Worm (Caenorhabditis elegans): ENCODE results near the gene Y43C5B.3.

Y43C5B.3 gene

DNA sequence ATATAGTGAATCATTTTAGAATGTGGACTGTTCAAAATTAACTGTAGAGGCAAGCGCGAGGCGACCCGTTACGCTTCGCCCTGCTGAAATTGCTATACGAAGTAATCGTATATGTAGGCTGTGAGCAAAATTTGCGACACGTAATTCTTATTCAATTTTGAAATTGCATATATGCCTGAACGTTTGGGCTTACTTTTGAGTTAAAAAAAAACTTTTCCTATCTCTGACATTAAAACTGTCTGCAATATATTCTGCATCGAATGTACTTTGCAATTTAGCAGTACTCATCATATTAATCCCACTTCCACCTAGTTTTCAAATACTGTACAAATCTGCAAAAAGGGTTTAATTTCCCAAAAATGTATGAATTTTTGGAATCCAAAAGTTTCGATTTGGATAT is 3.4 kb upstream of the Y43C5B.3 start:
- TF ChIP-seq unc-62 (GFP tag; optimal IDR thresholded peaks at IDR 0.05), result no peak

DNA sequence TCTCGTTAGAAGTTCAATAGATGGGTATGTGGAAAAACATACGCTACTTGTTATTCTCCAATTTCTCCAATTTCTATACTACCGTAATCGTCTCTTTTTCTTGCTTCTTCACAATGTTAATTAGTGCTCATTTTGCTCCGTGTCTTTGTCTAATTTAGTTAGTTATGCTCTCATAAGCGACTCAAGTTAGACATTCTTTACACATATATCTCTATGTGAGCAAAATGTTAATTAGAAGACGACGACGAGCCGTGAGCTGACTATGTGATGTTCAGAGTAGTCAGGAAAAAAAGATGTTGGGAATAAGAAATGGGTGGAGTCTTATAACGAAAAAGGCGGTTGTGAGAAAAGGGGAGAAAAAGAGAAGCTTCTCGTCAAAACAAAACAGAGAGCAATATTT is 2.9 kb upstream of the Y43C5B.3 start:
- no peak for TF ChIP-seq unc-62 (GFP tag; optimal IDR thresholded peaks at IDR 0.05)

DNA sequence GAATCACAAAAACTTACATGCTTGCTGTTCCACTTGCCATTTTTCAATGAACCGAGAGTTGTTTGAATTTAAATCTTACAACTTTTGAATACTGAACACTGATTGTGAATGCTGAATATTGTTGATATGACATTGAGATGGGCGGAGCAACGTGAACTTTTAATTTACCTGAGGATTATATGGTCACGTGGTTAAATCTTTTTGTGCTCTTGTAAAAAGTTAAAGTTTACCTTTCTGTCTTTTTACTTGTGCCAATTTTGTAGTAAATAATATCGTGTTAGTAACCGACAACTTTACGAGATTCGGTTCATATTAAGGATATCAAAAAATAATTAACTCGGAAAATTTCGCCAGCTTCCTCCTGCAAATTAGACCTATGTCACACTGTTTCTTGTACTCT is 1.9 kb downstream of the Y43C5B.3 start, which contains the start of gene Y43C5B.2:
Gene Y43C5B.2 (minus strand): TSS at position 101 of the 400 bp plus-strand sequence.
- TF ChIP-seq unc-62 (GFP tag; optimal IDR thresholded peaks at IDR 0.05), result no peak

DNA sequence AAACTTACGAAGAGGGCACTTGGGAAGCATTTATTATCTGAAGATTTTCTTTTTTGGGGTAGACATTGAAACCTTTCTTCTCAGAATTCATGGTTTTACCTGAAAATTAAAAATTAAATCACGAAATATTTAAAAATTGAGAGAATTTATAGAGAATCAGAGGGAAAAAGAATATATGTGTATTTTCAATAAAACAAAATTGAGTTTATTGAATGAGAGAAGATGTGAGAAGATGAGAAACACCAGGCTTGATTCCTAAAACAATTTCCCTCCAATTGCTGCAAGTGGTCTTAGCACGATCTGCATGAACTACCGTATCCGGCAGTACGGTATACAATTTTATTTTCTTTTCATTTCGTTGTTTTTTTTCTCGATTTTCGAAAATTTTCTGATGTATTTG is 6.7 kb downstream of the Y43C5B.3 start, which contains the start of gene R11A8.1:
Gene R11A8.1 (minus strand): TSS at position 101 of the 400 bp plus-strand sequence.
- TF ChIP-seq unc-62 (GFP tag; optimal IDR thresholded peaks at IDR 0.05), result no peak

DNA sequence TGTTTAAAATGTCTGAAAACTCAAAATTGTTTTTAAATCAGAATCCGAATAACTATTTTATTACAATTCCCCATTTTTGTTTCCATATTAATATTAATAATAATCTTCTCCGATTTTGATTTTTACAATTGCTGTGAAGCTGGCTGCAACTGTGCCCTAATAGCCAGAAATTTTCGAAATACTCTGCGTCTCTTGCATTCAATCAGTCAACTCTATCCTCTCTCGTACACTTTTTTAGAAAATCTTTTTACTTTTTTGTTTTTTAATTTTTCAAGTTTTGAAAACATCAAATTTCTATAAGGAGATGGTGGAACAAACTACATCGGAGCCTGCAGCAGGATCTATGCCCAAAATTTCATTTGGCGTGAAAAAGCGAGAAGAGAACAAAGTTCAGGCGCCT is 7.5 kb downstream of the Y43C5B.3 start, which contains the start of gene gkow-1:
Gene gkow-1 (plus strand): TSS at position 301 of the 400 bp plus-strand sequence.
- TF ChIP-seq unc-62 (GFP tag; optimal IDR thresholded peaks at IDR 0.05), result no peak

DNA sequence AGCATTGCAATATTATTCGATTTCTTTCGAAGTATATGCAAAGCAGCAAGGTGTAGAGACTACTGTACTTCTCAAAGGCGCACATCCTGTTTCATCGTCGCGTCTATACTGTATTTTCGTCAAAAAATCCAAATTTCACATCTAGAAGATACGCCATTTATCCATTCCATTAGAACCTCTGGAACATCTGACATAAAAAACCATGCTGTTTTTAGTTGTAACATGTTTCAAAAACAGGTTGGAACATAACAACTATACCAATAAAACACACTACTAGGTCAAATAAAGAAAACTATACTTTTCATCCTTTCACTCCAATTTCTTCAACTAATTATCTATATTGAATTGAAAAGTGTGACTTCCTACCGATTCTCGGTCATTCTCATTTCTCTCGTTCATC is 9.9 kb downstream of the Y43C5B.3 start, which contains the start of gene ugt-59:
Gene ugt-59 (plus strand): TSS at position 301 of the 400 bp plus-strand sequence.
- TF ChIP-seq unc-62 (GFP tag; optimal IDR thresholded peaks at IDR 0.05), result no peak

DNA sequence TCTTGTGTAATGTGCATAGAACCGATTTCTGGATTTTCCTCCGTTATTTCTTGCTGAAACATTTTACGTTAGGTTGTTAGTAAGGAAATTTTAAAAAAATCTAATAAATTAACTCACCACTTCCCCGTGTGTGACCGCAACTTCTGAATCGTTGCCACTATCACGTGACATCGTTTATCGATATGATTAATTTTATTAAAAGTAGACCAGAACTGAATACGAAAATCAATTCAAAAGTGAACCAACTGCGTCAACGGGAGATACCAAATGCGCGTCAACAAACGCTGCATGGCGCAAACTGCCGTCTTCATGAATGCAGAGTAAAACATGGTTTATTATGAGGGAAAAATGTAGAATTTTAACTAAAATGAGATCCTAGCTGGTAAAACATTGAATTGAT is 15.6 kb downstream of the Y43C5B.3 start, which contains the start of gene sir-2.1:
Gene sir-2.1 (minus strand): TSS at position 212 of the 400 bp plus-strand sequence.
- no peak for TF ChIP-seq unc-62 (GFP tag; optimal IDR thresholded peaks at IDR 0.05)

DNA sequence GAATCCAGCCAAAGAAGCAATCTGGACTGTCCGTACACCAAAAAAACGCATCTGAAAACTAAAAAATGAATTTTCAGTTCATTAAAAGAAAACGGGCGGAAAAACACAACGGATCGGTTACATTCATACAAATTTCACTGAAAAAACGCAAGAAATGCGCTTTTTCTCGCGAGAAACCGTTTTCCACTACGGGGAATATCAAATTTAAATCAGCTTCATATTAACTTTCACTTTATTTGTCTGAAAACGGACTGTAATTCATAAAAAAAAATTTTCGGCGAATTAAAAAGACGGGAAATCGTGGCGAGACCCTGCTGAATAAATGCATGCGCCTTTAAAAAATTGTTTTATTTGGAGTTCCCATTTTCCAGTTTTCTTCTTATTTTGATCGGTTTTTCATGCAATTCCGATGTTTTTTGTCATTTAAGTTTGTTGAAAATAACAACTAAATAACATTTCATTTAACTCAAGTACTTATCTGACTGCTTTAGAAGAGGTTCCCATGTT is 17.4 kb downstream of the Y43C5B.3 start, which contains the start of gene pges-2:
Gene pges-2 (minus strand): TSS at position 51 of the 507 bp plus-strand sequence.
- no peak for TF ChIP-seq unc-62 (GFP tag; optimal IDR thresholded peaks at IDR 0.05)

DNA sequence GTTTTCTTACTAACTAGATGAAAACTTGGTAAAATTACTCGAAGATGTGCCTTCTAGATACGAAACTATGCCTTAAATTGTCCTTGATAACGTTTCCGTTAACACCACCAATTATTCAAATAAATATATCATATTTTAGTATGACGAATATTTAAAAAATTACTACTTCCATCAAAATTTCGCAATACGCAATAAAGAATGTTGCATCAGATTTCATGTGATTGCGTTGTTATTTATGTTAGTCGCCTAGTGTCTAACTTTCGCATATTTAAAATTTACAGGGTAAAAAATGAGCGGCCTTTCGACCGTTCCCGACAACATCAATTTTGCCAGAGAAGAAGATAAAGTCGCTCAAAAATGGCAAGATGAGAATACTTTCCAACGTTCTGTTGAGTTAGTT is 17.9 kb downstream of the Y43C5B.3 start, which contains the start of gene iars-1:
Gene iars-1 (plus strand): TSS at position 276 of the 400 bp plus-strand sequence.
- TF ChIP-seq unc-62 (GFP tag; optimal IDR thresholded peaks at IDR 0.05), result no peak

DNA sequence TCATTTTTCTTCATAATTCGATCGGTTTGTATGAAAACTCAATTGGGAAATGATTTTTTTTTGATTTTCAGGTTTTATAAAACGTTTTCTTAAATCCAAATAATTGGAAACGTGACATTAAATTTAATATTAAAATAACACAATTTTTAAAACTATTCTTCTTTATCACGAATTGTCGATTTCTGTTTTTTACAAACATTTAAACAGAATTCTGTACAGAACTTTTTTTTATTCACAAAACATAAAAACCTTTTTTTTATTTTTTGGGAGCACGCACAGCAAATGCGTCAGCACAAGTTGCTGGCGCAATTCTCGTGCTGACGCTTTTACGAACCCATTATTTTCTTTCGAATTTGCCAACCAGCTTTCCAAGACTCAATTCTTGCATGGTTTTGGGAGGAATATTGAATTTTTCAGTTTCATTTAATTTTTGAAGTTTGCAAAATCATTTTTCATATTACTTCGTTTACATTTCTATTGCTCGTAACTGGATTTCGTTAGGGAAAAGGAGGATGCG is 23.4 kb downstream of the Y43C5B.3 start, which contains the start of gene mpz-5:
Gene mpz-5 (minus strand): TSS at position 51 of the 517 bp plus-strand sequence.
- no peak for TF ChIP-seq unc-62 (GFP tag; optimal IDR thresholded peaks at IDR 0.05)

DNA sequence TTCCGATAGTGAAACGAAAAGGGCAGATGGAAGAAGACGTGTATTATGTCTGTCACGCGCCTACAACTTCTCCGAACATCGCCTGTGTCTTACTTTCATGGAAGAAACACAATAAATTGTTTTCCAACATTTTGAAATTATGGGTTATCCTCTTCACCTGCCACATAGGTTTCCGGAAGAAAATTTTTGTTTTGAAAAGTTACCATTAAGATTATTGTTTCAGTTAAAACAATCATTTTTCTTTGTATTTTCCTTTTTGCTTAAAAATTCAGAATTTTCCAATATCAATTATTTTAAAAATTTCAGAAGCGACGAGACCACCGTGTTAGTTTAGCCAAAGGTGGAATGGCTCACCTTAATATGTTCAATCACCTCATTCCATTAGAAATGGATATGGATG is 24.2 kb downstream of the Y43C5B.3 start, which contains the start of gene mask-1:
Gene mask-1 (plus strand): TSS at position 301 of the 400 bp plus-strand sequence.
- no peak for TF ChIP-seq unc-62 (GFP tag; optimal IDR thresholded peaks at IDR 0.05)

DNA sequence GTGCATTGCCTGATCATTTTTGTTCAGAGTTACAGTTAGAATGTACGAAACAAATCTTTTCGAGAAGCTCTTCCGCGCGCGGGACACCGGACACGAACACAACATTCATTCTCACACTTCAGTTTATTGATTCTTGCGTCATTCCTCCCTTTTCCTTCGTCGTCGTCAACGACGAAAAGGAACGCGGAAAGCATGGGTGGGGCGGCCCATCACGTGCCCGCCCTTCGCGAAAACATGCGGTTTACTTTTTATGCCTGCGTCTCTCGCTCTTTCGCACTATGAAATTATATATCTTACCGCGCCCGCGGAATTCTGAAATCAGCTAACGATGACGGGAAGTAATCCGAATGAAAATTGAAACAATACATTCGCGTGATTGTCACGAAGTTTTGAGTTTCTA is 30.2 kb downstream of the Y43C5B.3 start:
- no peak for TF ChIP-seq unc-62 (GFP tag; optimal IDR thresholded peaks at IDR 0.05)

DNA sequence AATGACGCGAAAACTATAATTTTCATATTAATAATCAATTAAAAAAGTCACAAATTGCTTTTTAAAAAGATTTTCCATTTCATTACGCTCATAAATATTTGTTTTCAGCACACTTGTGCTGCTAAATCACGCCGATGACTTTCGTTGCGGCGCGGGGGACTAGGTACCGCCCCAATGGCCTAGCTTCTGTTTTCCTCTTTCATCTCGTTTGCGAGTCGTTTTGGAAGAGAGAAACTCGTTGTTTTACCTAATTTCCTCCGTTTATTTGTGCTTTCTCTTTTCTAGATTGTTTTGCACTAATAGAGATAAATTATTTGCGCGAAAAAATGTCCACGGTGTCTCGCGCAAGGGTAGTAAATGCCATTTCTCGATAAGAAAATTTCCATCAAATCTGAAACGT is 30.6 kb downstream of the Y43C5B.3 start:
- no peak for TF ChIP-seq unc-62 (GFP tag; optimal IDR thresholded peaks at IDR 0.05)

DNA sequence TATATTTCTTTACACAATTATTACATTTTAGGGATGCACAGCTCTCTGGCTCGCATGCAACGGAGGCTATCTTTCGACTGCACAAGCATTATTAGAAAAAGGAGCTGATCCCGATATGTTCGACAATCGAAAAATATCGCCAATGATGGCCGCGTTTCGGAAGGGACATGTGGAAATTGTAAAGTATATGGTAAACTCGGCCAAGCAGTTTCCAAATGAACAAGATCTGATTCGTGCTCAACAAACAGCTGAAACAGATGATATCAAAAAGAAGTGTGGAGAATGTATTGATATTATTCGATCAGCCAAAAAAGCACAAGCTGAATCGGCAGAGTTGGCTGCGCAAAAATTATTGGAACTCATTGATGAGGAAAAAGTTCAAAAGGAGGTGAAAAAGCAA is 32.5 kb downstream of the Y43C5B.3 start:
- no peak for TF ChIP-seq unc-62 (GFP tag; optimal IDR thresholded peaks at IDR 0.05)

DNA sequence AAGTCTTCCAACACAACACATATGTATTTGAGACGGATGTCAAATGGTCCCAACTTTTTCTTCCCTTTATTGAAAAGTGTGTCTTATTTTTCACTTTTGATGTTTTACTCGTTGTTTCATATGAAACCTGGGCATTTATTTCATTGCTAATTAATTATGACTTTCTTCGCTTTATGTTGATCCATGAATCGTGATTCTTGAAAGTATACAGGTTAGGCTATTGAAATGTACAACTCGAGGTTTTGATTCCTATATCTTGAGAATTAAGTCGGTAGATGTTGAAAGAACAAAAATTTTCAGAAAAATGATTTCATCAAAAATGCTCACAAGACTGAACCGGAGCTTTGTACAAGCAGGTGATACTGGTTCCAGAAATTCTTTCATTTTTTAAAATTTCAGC is 36.7 kb downstream of the Y43C5B.3 start, which contains the start of gene nfu-1:
Gene nfu-1 (plus strand): TSS at position 301 of the 400 bp plus-strand sequence.
- no peak for TF ChIP-seq unc-62 (GFP tag; optimal IDR thresholded peaks at IDR 0.05)

DNA sequence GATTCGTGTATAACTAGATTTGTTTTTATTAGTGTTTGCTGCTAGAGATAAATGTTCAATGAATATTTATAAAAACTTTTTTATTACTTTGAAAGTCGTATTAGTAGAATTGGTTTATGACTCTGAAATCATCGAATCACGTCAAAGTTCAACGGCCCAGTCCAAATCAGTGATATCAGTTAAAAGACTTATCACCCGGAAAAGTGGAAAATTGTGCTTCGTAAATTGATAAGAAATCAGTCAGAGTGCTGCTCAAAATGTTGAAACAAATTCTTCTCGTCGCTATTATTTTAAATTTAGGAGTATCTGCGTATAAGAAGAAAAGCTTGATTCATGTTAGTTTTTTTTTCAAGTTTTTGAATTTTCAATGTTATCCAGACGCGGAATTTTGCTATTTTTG is 37.9 kb downstream of the Y43C5B.3 start, which contains the start of gene R10H10.3:
Gene R10H10.3 (plus strand): TSS at position 243 of the 400 bp plus-strand sequence.
- TF ChIP-seq unc-62 (GFP tag; optimal IDR thresholded peaks at IDR 0.05), result no peak

DNA sequence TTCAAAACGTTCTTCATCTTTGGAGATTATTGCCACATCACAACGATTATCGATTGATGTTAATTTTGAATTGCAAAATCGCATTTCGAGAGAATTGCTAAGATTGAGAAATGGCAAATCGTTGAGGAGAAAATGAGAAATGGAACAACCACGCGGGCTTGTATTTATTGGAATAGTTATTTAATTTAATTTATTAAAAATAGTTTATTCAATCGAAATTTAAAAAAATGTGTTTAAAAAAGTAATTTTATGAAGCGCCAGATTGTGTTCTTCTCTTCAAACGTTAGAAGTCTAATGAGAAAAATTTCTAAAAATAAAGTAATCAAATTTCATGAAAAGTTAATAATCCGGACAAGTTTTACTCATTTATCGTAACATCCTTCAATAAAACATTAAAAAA is 41.4 kb downstream of the Y43C5B.3 start, which contains the start of gene spe-26:
Gene spe-26 (minus strand): TSS at position 101 of the 400 bp plus-strand sequence.
- no peak for TF ChIP-seq unc-62 (GFP tag; optimal IDR thresholded peaks at IDR 0.05)
